Fruit fly (Drosophila melanogaster) whole organism, embryonic: ENCODE measurements around the gene Cyp303a1.

Experiments used
- Aef1 ChIP-seq: fragments of 200-800 bp; sonication (Bioruptor generic); IDR thresholded peaks from 3 replicates; pipeline ENCODE4 v1.3.6; 2022; ENCODE audit warnings: missing biosample characterization, missing genetic modification characterization
- CG11560 ChIP-seq: fragments of 200-800 bp; sonication (Bioruptor generic); IDR thresholded peaks from 3 replicates; pipeline ENCODE4 v1.3.6; 2022; ENCODE audit warnings: missing biosample characterization, missing genetic modification characterization
- CG12155 ChIP-seq: fragments of 200-800 bp; sonication (Bioruptor generic); optimal IDR thresholded peaks from 3 replicates; lab custom pipeline; 2016; ENCODE audit warnings: missing biosample characterization, missing genetic modification characterization
- CG12391 ChIP-seq: fragments of 200-800 bp; sonication (Bioruptor generic); optimal IDR thresholded peaks from 3 replicates; lab custom pipeline; 2018; ENCODE audit warnings: missing biosample characterization, mild to moderate bottlenecking, missing genetic modification characterization, moderate library complexity
- CG13123 ChIP-seq: fragments of 200-800 bp; sonication (Bioruptor generic); optimal IDR thresholded peaks from 2 replicates; lab custom pipeline; 2016; ENCODE audit warnings: missing biosample characterization, missing genetic modification characterization
- CG13894 ChIP-seq: fragments of 200-800 bp; sonication (Bioruptor generic); optimal IDR thresholded peaks from 3 replicates; lab custom pipeline; 2018; ENCODE audit warnings: missing biosample characterization, mild to moderate bottlenecking, missing genetic modification characterization, moderate library complexity
- CG1602 ChIP-seq: fragments of 200-800 bp; sonication (Bioruptor generic); optimal IDR thresholded peaks from 3 replicates; lab custom pipeline; 2016; ENCODE audit warnings: missing biosample characterization, missing genetic modification characterization
- CG16779 ChIP-seq: fragments of 200-800 bp; sonication (Bioruptor generic); IDR thresholded peaks from 2 replicates; pipeline ENCODE4 v1.3.6; 2022; ENCODE audit warnings: missing biosample characterization, missing genetic modification characterization
- CG16863 ChIP-seq: fragments of 200-800 bp; sonication (Bioruptor generic); optimal IDR thresholded peaks from 3 replicates; lab custom pipeline; 2016; ENCODE audit warnings: missing biosample characterization, missing genetic modification characterization
- CG17568 ChIP-seq: fragments of 200-800 bp; sonication (Bioruptor generic); optimal IDR thresholded peaks from 2 replicates; lab custom pipeline; 2018; ENCODE audit warnings: missing biosample characterization, mild to moderate bottlenecking, missing genetic modification characterization, moderate library complexity
- CG18011 ChIP-seq: fragments of 200-800 bp; sonication (Bioruptor generic); optimal IDR thresholded peaks from 2 replicates; lab custom pipeline; 2017; ENCODE audit warnings: missing biosample characterization, missing genetic modification characterization, mild to moderate bottlenecking, moderate library complexity, missing genotype
- CG2116 ChIP-seq: fragments of 200-800 bp; sonication (Bioruptor generic); optimal IDR thresholded peaks from 3 replicates; lab custom pipeline; 2018; ENCODE audit warnings: missing biosample characterization, mild to moderate bottlenecking, missing genetic modification characterization
- CG2199 ChIP-seq: fragments of 200-800 bp; sonication (Bioruptor generic); IDR thresholded peaks from 3 replicates; pipeline ENCODE4 v1.3.6; 2022; ENCODE audit warnings: missing biosample characterization, missing genetic modification characterization
- CG6689 ChIP-seq: fragments of 200-800 bp; sonication (Bioruptor generic); IDR thresholded peaks from 2 replicates; pipeline ENCODE4 v1.3.6; 2022; ENCODE audit warnings: missing biosample characterization, missing genetic modification characterization
- CG7271 ChIP-seq: fragments of 200-800 bp; sonication (Bioruptor generic); optimal IDR thresholded peaks from 2 replicates; lab custom pipeline; 2018; ENCODE audit warnings: missing biosample characterization, mild to moderate bottlenecking, missing genetic modification characterization, moderate library complexity
- CG8359 ChIP-seq: fragments of 200-800 bp; sonication (Bioruptor generic); optimal IDR thresholded peaks from 2 replicates; lab custom pipeline; 2017; ENCODE audit warnings: missing biosample characterization, mild to moderate bottlenecking, missing genetic modification characterization, borderline replicate concordance
- Camta ChIP-seq: fragments of 200-800 bp; sonication (Bioruptor generic); optimal IDR thresholded peaks from 2 replicates; lab custom pipeline; 2016; ENCODE audit warnings: missing biosample characterization, missing genetic modification characterization
- D ChIP-seq, 2 experiments: fragments of 200-800 bp in 1 of 2; fragments of >200 bp in 1 of 2; sonication (Bioruptor generic) in 1 of 2; optimal IDR thresholded peaks; 2 replicates in 1 of 2; 3 replicates in 1 of 2; lab custom pipeline; 2017; ENCODE audit warnings: mild to moderate bottlenecking in 1 of 2, missing biosample characterization in 1 of 2, missing genetic modification characterization in 1 of 2, missing genetic modification reagents in 1 of 2
- D19B ChIP-seq: fragments of 200-800 bp; sonication (Bioruptor generic); optimal IDR thresholded peaks from 2 replicates; lab custom pipeline; 2017; ENCODE audit warnings: missing biosample characterization, mild to moderate bottlenecking, missing genetic modification characterization
- Dad ChIP-seq: fragments of 200-800 bp; sonication (Bioruptor generic); optimal IDR thresholded peaks from 3 replicates; lab custom pipeline; 2016; ENCODE audit warnings: missing biosample characterization, missing genetic modification characterization
- Dip3 ChIP-seq: fragments of 200-800 bp; sonication (Bioruptor generic); optimal IDR thresholded peaks from 3 replicates; lab custom pipeline; 2016; ENCODE audit warnings: missing biosample characterization, missing genetic modification characterization
- Drgx ChIP-seq: fragments of 200-800 bp; sonication (Bioruptor generic); IDR thresholded peaks from 2 replicates; pipeline ENCODE4 v1.3.6; 2022; ENCODE audit warnings: missing biosample characterization, missing genetic modification characterization
- ERR ChIP-seq: fragments of 200-800 bp; sonication (Bioruptor generic); optimal IDR thresholded peaks from 2 replicates; lab custom pipeline; 2016; ENCODE audit warnings: missing biosample characterization, missing genetic modification characterization
- Eip74EF ChIP-seq, 2 experiments: fragments of 200-800 bp in 1 of 2; fragments of >200 bp in 1 of 2; sonication (Bioruptor generic) in 1 of 2; optimal IDR thresholded peaks; 2 replicates each; lab custom pipeline; 2017 to 2019; ENCODE audit warnings: missing biosample characterization in 2 of 2, missing genetic modification characterization in 2 of 2, mild to moderate bottlenecking in 1 of 2, moderate library complexity in 1 of 2
- HLHmδ ChIP-seq: fragments of 200-800 bp; sonication (Bioruptor generic); optimal IDR thresholded peaks from 2 replicates; lab custom pipeline; 2018; ENCODE audit warnings: missing biosample characterization, mild to moderate bottlenecking, missing genetic modification characterization, moderate library complexity
- Hand ChIP-seq: fragments of 200-800 bp; sonication (Bioruptor generic); optimal IDR thresholded peaks from 2 replicates; lab custom pipeline; 2017; ENCODE audit warnings: mild to moderate bottlenecking, missing biosample characterization, missing genetic modification reagents, missing genetic modification characterization
- Meics ChIP-seq: fragments of 200-800 bp; sonication (Bioruptor generic); optimal IDR thresholded peaks from 2 replicates; lab custom pipeline; 2017; ENCODE audit warnings: missing biosample characterization, mild to moderate bottlenecking, missing genetic modification characterization
- NfI ChIP-seq: fragments of 200-800 bp; sonication (Bioruptor generic); optimal IDR thresholded peaks from 3 replicates; lab custom pipeline; 2018; ENCODE audit warnings: missing biosample characterization, mild to moderate bottlenecking, missing genetic modification characterization, moderate library complexity
- Ravus ChIP-seq: fragments of 200-800 bp; sonication (Bioruptor generic); IDR thresholded peaks from 2 replicates; pipeline ENCODE4 v1.3.6; 2022; ENCODE audit warnings: missing biosample characterization, missing genetic modification characterization
- Rx ChIP-seq: fragments of 200-800 bp; sonication (Bioruptor generic); IDR thresholded peaks from 2 replicates; pipeline ENCODE4 v1.3.6; 2022; ENCODE audit warnings: missing biosample characterization, missing genetic modification characterization
- Side ChIP-seq: fragments of 200-800 bp; sonication (Bioruptor generic); optimal IDR thresholded peaks from 2 replicates; lab custom pipeline; 2016; ENCODE audit warnings: missing biosample characterization, missing genetic modification characterization
- abd-A ChIP-seq: fragments of 200-800 bp; sonication (Bioruptor generic); optimal IDR thresholded peaks from 3 replicates; lab custom pipeline; 2019; ENCODE audit warnings: missing biosample characterization, mild to moderate bottlenecking, missing genetic modification characterization, moderate library complexity
- emc ChIP-seq: fragments of 200-800 bp; sonication (Bioruptor generic); optimal IDR thresholded peaks from 2 replicates; lab custom pipeline; 2016; ENCODE audit warnings: missing biosample characterization, missing genetic modification characterization
- fu2 ChIP-seq: fragments of 200-800 bp; sonication (Bioruptor generic); optimal IDR thresholded peaks from 2 replicates; lab custom pipeline; 2016; ENCODE audit warnings: missing biosample characterization, missing genetic modification characterization
- gsb-n ChIP-seq: fragments of 200-800 bp; sonication (Bioruptor generic); optimal IDR thresholded peaks from 3 replicates; lab custom pipeline; 2018; ENCODE audit warnings: missing biosample characterization, mild to moderate bottlenecking, missing genetic modification characterization
- insv ChIP-seq, 2 experiments: fragments of 200-800 bp; sonication (Bioruptor generic); optimal IDR thresholded peaks; 3 replicates each; lab custom pipeline; 2016 to 2018; ENCODE audit warnings: missing biosample characterization in 2 of 2, missing genetic modification characterization in 2 of 2
- kay ChIP-seq: fragments of 200-800 bp; sonication (Bioruptor generic); optimal IDR thresholded peaks from 2 replicates; lab custom pipeline; 2016; ENCODE audit warnings: missing biosample characterization, missing genetic modification characterization
- maf-S ChIP-seq: fragments of 200-800 bp; sonication (Bioruptor generic); optimal IDR thresholded peaks from 2 replicates; lab custom pipeline; 2016; ENCODE audit warnings: missing biosample characterization, missing genetic modification characterization
- mirr ChIP-seq: fragments of 200-800 bp; sonication (Bioruptor generic); optimal IDR thresholded peaks from 3 replicates; lab custom pipeline; 2018; ENCODE audit warnings: missing biosample characterization, mild to moderate bottlenecking, missing genetic modification characterization
- nau ChIP-seq: fragments of 200-800 bp; sonication (Bioruptor generic); optimal IDR thresholded peaks from 3 replicates; lab custom pipeline; 2017; ENCODE audit warnings: missing biosample characterization, mild to moderate bottlenecking, missing genetic modification characterization, missing genetic modification reagents
- onecut ChIP-seq: fragments of 200-800 bp; sonication (Bioruptor generic); IDR thresholded peaks from 2 replicates; pipeline ENCODE4 v1.3.6; 2022; ENCODE audit warnings: missing biosample characterization, missing genetic modification characterization
- phol ChIP-seq: fragments of 200-800 bp; sonication (Bioruptor generic); optimal IDR thresholded peaks from 3 replicates; lab custom pipeline; 2018; ENCODE audit warnings: missing biosample characterization, mild to moderate bottlenecking, missing genetic modification characterization, moderate library complexity
- ranshi ChIP-seq: fragments of 200-800 bp; sonication (Bioruptor generic); IDR thresholded peaks from 2 replicates; pipeline ENCODE4 v1.3.6; 2022; ENCODE audit warnings: missing biosample characterization, missing genetic modification characterization
- repo ChIP-seq: fragments of 200-800 bp; sonication (Bioruptor generic); optimal IDR thresholded peaks from 2 replicates; lab custom pipeline; 2016; ENCODE audit warnings: missing biosample characterization, missing genetic modification characterization
- rib ChIP-seq: fragments of 200-800 bp; sonication (Bioruptor generic); IDR thresholded peaks from 2 replicates; pipeline ENCODE4 v1.3.6; 2022; ENCODE audit warnings: missing biosample characterization, missing genetic modification characterization
- run ChIP-seq: fragments of 200-800 bp; sonication (Bioruptor generic); optimal IDR thresholded peaks from 3 replicates; lab custom pipeline; 2018; ENCODE audit warnings: missing biosample characterization, mild to moderate bottlenecking, missing genetic modification characterization
- scrt ChIP-seq: fragments of 200-800 bp; sonication (Bioruptor generic); optimal IDR thresholded peaks from 2 replicates; lab custom pipeline; 2018; ENCODE audit warnings: missing biosample characterization, mild to moderate bottlenecking, missing genetic modification characterization, moderate library complexity
- sima ChIP-seq: fragments of 200-800 bp; sonication (Bioruptor generic); optimal IDR thresholded peaks from 2 replicates; lab custom pipeline; 2016; ENCODE audit warnings: missing biosample characterization, missing genetic modification characterization
- ssp ChIP-seq: fragments of 200-800 bp; sonication (Bioruptor generic); IDR thresholded peaks from 2 replicates; pipeline ENCODE4 v1.3.6; 2022; ENCODE audit warnings: missing biosample characterization, missing genetic modification characterization
- stc ChIP-seq: fragments of 200-800 bp; sonication (Bioruptor generic); IDR thresholded peaks from 2 replicates; pipeline ENCODE4 v1.3.6; 2022; ENCODE audit warnings: missing biosample characterization, missing genetic modification characterization
- vfl ChIP-seq: fragments of 200-800 bp; sonication (Bioruptor generic); optimal IDR thresholded peaks from 2 replicates; lab custom pipeline; 2016; ENCODE audit warnings: missing biosample characterization, missing genetic modification characterization

Cyp303a1 gene

dm6 chr2L:16251598-16252131 lies 42.3 kb upstream of the Cyp303a1 start, which contains the start of gene CG46309 (continued):
- TF ChIP-seq fu2 (GFP tag; lab: Kevin White, UChicago) (no peak), abd-A (no peak), CG1602 (GFP tag; lab: Kevin White, UChicago) (peak; percentile 10), D19B (GFP tag; lab: Kevin White, UChicago) (no peak), Side (GFP tag; lab: Kevin White, UChicago) (no peak), rib (GFP tag; lab: Robert Waterston, UW) (no peak), ssp (GFP tag; lab: Robert Waterston, UW) (no peak), CG7271 (tag; lab: Kevin White, UChicago) (no peak), CG18011 (GFP tag; lab: Kevin White, UChicago) (no peak), repo (GFP tag; lab: Kevin White, UChicago) (no peak), sima (GFP tag; lab: Kevin White, UChicago) (no peak), phol (tag; lab: Kevin White, UChicago) (no peak), kay (GFP tag; lab: Kevin White, UChicago) (peak; percentile 49), scrt (GFP tag; lab: Kevin White, UChicago) (no peak), ranshi (GFP tag; lab: Robert Waterston, UW) (no peak; the same call in 1 of the 2 replicates), NfI (GFP tag; lab: Kevin White, UChicago) (no peak), Hand (GFP tag; lab: Kevin White, UChicago) (no peak), ERR (GFP tag; lab: Kevin White, UChicago) (no peak), mirr (GFP tag; lab: Kevin White, UChicago) (no peak), CG6689 (GFP tag; lab: Robert Waterston, UW) (no peak), CG16779 (GFP tag; lab: Robert Waterston, UW) (no peak), run (tag; lab: Kevin White, UChicago) (no peak), Drgx (no peak), Eip74EF (GFP tag; optimal IDR thresholded peaks at IDR 0.05; lab: Kevin White, UChicago) (no peak), Rx (GFP tag; lab: Robert Waterston, UW) (no peak), emc (GFP tag; lab: Kevin White, UChicago) (no peak), HLHmδ (GFP tag; lab: Kevin White, UChicago) (no peak), CG13894 (no peak), CG12155 (GFP tag; lab: Kevin White, UChicago) (peak; percentile 35), CG17568 (GFP tag; lab: Kevin White, UChicago) (peak; percentile 70), Camta (GFP tag; lab: Kevin White, UChicago) (peak; percentile 13), Dad (GFP tag; lab: Kevin White, UChicago) (no peak), maf-S (GFP tag; lab: Kevin White, UChicago) (no peak), CG2116 (GFP tag; lab: Kevin White, UChicago) (peak; percentile 59), insv (GFP tag; optimal IDR thresholded peaks at IDR 0.05; lab: Kevin White, UChicago) (no peak), Aef1 (GFP tag; lab: Robert Waterston, UW) (no peak), Ravus (no peak), CG8359 (GFP tag; lab: Kevin White, UChicago) (no peak), CG2199 (no peak), CG13123 (GFP tag; lab: Kevin White, UChicago) (no peak), gsb-n (tag; lab: Kevin White, UChicago) (peak; percentile 12), Meics (GFP tag; lab: Kevin White, UChicago) (peak; percentile 59), Dip3 (GFP tag; lab: Kevin White, UChicago) (no peak), CG16863 (peak; percentile 15), vfl (GFP tag; lab: Kevin White, UChicago) (peak; percentile 45), CG12391 (tag; lab: Kevin White, UChicago) (no peak), onecut (no peak), D (optimal IDR thresholded peaks at IDR 0.05; lab: Kevin White, UChicago) (no peak), D (GFP tag; optimal IDR thresholded peaks at IDR 0.05; lab: Kevin White, UChicago) (no peak), nau (GFP tag; lab: Kevin White, UChicago) (no peak), CG11560 (tag; lab: Robert Waterston, UW) (no peak), stc (GFP tag; lab: Robert Waterston, UW) (no peak)
